Worm (Caenorhabditis elegans) whole organism, late embryonic: ENCODE results near the gene nspb-10.

ENCODE experiments used
- dve-1 ChIP-seq: sonication (generic microtip); optimal IDR thresholded peaks from 2 replicates; lab custom pipeline; 2017; ENCODE audit warnings: antibody characterized with exemption, mild to moderate bottlenecking, missing genetic modification characterization, missing compliant biosample characterization
- nhr-232 ChIP-seq: sonication (generic microtip); optimal IDR thresholded peaks from 2 replicates; lab custom pipeline; 2016; ENCODE audit warnings: missing genetic modification characterization, missing compliant biosample characterization

ce11 chrII:14570541-14571160 lies 17.4 kb downstream of the nspb-10 start:
- TF ChIP-seq nhr-232 = no peak
- TF ChIP-seq dve-1 = no peak
